Worm (Caenorhabditis elegans) whole organism, midembryonic: ENCODE results near the gene C14A6.5.

Experiments
- T22C8.4 ChIP-seq: fragments of 200-800 bp; sonication (Bioruptor generic); IDR thresholded peaks from 2 replicates; pipeline ENCODE4 v1.3.6; 2022; ENCODE audit warnings: missing genetic modification characterization, missing compliant biosample characterization
- cog-1 ChIP-seq: sonication (generic microtip); optimal IDR thresholded peaks from 2 replicates; lab custom pipeline; 2016; ENCODE audit warnings: missing genetic modification characterization, missing compliant biosample characterization
- flt-1 ChIP-seq: fragments of 200-800 bp; sonication (Bioruptor generic); IDR thresholded peaks from 2 replicates; pipeline ENCODE4 v1.3.6; 2022; ENCODE audit warnings: missing genetic modification characterization, missing compliant biosample characterization
- klf-2 ChIP-seq: fragments of 200-800 bp; sonication (Bioruptor generic); conservative IDR thresholded peaks from 2 replicates; pipeline ENCODE4 v1.3.6; 2022; ENCODE audit warnings: missing genetic modification reagents, missing genetic modification characterization, missing compliant biosample characterization
- med-1 ChIP-seq: sonication (generic microtip); optimal IDR thresholded peaks from 2 replicates; lab custom pipeline; 2017; ENCODE audit warnings: missing genetic modification characterization, mild to moderate bottlenecking, missing compliant biosample characterization, antibody characterized with exemption, missing genetic modification reagents; ENCODE audit not compliant: insufficient read depth
- ref-1 ChIP-seq: fragments of 200-800 bp; sonication (Bioruptor generic); conservative IDR thresholded peaks from 2 replicates; pipeline ENCODE4 v1.3.6; 2022; ENCODE audit warnings: missing genetic modification reagents, missing genetic modification characterization, missing compliant biosample characterization
- tab-1 ChIP-seq: fragments of 200-800 bp; sonication (Bioruptor generic); IDR thresholded peaks from 2 replicates; pipeline ENCODE4 v1.3.6; 2022; ENCODE audit warnings: missing genetic modification characterization, missing compliant biosample characterization
- ztf-23 ChIP-seq: fragments of 200-800 bp; sonication (Bioruptor generic); IDR thresholded peaks from 2 replicates; pipeline ENCODE4 v1.3.6; 2022; ENCODE audit warnings: missing genetic modification reagents, missing genetic modification characterization, missing compliant biosample characterization
- ztf-29 ChIP-seq: fragments of 200-800 bp; sonication (Bioruptor generic); IDR thresholded peaks from 2 replicates; pipeline ENCODE4 v1.3.6; 2022; ENCODE audit warnings: missing genetic modification reagents, missing genetic modification characterization, missing compliant biosample characterization

- TF ChIP-seq flt-1 (GFP tag; lab: Robert Waterston, UW) = no peak
- no peak for TF ChIP-seq tab-1
- TF ChIP-seq ref-1 = no peak
- no peak for TF ChIP-seq T22C8.4
- TF ChIP-seq med-1 (GFP tag; lab: Kevin White, UChicago) = no peak
- TF ChIP-seq klf-2 = no peak
- no peak for TF ChIP-seq ztf-23
- no peak for TF ChIP-seq ztf-29 (GFP tag; lab: Robert Waterston, UW)
- no peak for TF ChIP-seq cog-1 (tag; lab: Kevin White, UChicago)
These were observed 3.4 kb downstream of the C14A6.5 start, which contains the start of gene C14A6.13 for ce11 chrV:18161228-18161627.
